Worm (Caenorhabditis elegans): ENCODE measurements around the gene T24H10.4.
A peak's percentile ranks its signal among the peaks of the same experiment; 100 is the strongest.

The T24H10.4 gene

DNA sequence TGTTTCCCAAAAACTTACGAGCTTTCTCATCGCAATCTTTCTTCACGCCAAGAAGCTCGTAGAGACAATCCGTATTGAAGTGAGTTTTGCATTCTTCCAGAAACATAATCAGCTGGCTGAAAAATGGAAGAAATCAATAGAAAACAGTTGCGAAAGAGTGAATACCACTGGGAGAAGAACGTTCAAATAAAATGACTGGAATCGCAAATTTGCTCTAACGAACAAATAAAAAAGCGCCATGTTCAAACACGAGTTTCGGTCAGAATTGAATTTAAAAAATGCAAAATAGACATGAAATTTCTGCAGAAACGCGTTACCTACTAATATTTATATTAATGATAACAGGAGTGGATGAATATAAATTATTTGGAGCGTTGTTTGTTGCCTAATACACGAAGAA lies 891 bp upstream of the T24H10.4 start, which contains the start of gene dnj-23:
dnj-23 (minus strand) TSS at position 158 of the 400 bp plus-strand sequence.
- TF ChIP-seq ama-1 (optimal IDR thresholded peaks at IDR 0.05) (no peak), mec-3 (tag; optimal IDR thresholded peaks at IDR 0.05; ENCODE audit: borderline replicate concordance) (no peak), ceh-31 (tag; optimal IDR thresholded peaks at IDR 0.05) (no peak), ref-2 (tag; optimal IDR thresholded peaks at IDR 0.05) (no peak), ceh-19 (GFP tag; optimal IDR thresholded peaks at IDR 0.05) (no peak), hlh-13 (GFP tag; optimal IDR thresholded peaks at IDR 0.05) (no peak)

DNA sequence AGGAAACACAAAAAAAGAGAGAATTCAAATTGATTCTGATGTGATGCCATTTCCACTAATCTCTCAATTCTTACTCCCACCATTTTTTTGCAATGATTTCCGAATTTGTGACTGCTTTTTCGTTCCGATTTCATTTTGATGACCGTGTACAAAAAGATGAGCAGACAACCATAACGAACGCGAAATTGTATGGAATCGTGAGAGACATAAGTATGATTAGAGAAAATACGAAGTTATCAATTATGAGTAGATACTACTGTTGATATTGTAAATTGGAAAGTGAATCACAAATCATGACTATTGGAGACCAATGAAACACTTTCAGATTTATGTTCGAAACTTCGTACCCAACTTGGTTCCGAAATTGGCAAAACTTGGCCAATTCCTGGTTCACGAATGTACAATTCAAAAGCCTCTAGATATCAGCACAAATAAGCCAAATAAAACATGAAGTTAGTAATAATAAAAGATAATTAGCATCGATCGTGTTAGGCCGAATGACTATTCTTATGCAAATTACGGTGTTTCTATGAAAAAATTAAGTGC lies 2.2 kb downstream of the T24H10.4 start:
- TF ChIP-seq C08G9.2 (tag; optimal IDR thresholded peaks at IDR 0.05), result no peak
- TF ChIP-seq gmeb-2 (tag; optimal IDR thresholded peaks at IDR 0.05), result no peak
- no peak for TF ChIP-seq ceh-18 (tag; optimal IDR thresholded peaks at IDR 0.05)
- no peak for TF ChIP-seq sdc-2 (tag; optimal IDR thresholded peaks at IDR 0.05)
- TF ChIP-seq madf-2 (tag; optimal IDR thresholded peaks at IDR 0.05), result no peak
- TF ChIP-seq hlh-6 (tag; optimal IDR thresholded peaks at IDR 0.05), result no peak
- TF ChIP-seq ahr-1 (tag; optimal IDR thresholded peaks at IDR 0.05), result no peak
- TF ChIP-seq ceh-19 (GFP tag; optimal IDR thresholded peaks at IDR 0.05), result no peak
- TF ChIP-seq lin-11 (tag; optimal IDR thresholded peaks at IDR 0.05), result no peak
- no peak for TF ChIP-seq fkh-6 (tag; optimal IDR thresholded peaks at IDR 0.05)
- TF ChIP-seq ceh-45 (GFP tag; IDR thresholded peaks at IDR 0.05), result no peak
- no peak for TF ChIP-seq pros-1 (tag; optimal IDR thresholded peaks at IDR 0.05)
- TF ChIP-seq fax-1 (tag; optimal IDR thresholded peaks at IDR 0.05), result no peak
- no peak for TF ChIP-seq dmd-4 (tag; optimal IDR thresholded peaks at IDR 0.05; ENCODE audit: borderline replicate concordance)

DNA sequence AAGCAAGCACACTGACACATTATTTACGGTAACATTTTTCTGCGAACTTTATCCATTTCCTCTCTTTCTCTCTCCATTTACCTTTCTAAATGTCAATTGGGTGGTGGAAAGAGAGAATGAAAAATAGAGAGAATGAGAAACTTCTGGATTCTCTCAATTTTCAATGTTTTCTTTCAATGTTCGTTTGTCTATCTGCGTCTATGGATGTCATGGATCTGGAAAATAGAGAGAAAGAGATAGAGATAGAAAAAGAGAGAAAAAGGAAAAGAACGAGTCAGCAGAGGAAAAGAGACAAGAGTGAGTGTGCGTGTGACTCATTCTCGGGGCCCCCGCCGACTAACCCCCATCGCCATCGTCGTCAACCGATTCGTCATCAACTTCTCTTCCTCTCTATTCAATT lies 3.5 kb downstream of the T24H10.4 start, which contains the start of gene jun-1:
jun-1 (plus strand) TSS at position 307 of the 400 bp plus-strand sequence.
- TF ChIP-seq K09A11.1 (tag; optimal IDR thresholded peaks at IDR 0.05; ENCODE audit: insufficient read depth) (peak; percentile 46), ahr-1 (tag; optimal IDR thresholded peaks at IDR 0.05) (no peak), hlh-30 (tag; optimal IDR thresholded peaks at IDR 0.05; ENCODE audit: insufficient read depth) (peak; percentile 61), gmeb-2 (tag; optimal IDR thresholded peaks at IDR 0.05) (no peak), ceh-14 (tag; optimal IDR thresholded peaks at IDR 0.05) (no peak), Y22D7AL.16 (tag; optimal IDR thresholded peaks at IDR 0.05) (no peak), eyg-1 (tag; optimal IDR thresholded peaks at IDR 0.05) (no peak), ets-4 (tag; optimal IDR thresholded peaks at IDR 0.05) (peak; percentile 65), ceh-24 (tag; optimal IDR thresholded peaks at IDR 0.05) (no peak), dmd-4 (tag; optimal IDR thresholded peaks at IDR 0.05; ENCODE audit: borderline replicate concordance) (no peak), ceh-34 (tag; optimal IDR thresholded peaks at IDR 0.05) (peak; percentile 19), K02D7.2 (tag; optimal IDR thresholded peaks at IDR 0.05) (no peak), pqm-1 (tag; optimal IDR thresholded peaks at IDR 0.05) (no peak), zip-5 (tag; optimal IDR thresholded peaks at IDR 0.05) (no peak), sox-4 (tag; optimal IDR thresholded peaks at IDR 0.05) (no peak), unc-55 (GFP tag; optimal IDR thresholded peaks at IDR 0.05) (peak; percentile 64), ceh-31 (tag; optimal IDR thresholded peaks at IDR 0.05) (peak; percentile 71), sox-2 (GFP tag; IDR thresholded peaks at IDR 0.05) (no peak), ceh-48 (tag; optimal IDR thresholded peaks at IDR 0.05) (no peak), fkh-10 (GFP tag; optimal IDR thresholded peaks at IDR 0.05) (no peak), npax-4 (tag; optimal IDR thresholded peaks at IDR 0.05) (no peak), ceh-22 (tag; optimal IDR thresholded peaks at IDR 0.05) (no peak), ztf-16 (tag; optimal IDR thresholded peaks at IDR 0.05) (no peak), ceh-9 (tag; optimal IDR thresholded peaks at IDR 0.05) (no peak), ceh-18 (tag; optimal IDR thresholded peaks at IDR 0.05) (peak; percentile 80), rnt-1 (tag; optimal IDR thresholded peaks at IDR 0.05) (peak; percentile 55), madf-2 (tag; optimal IDR thresholded peaks at IDR 0.05) (peak; percentile 18), ceh-2 (tag; optimal IDR thresholded peaks at IDR 0.05) (no peak), pros-1 (tag; optimal IDR thresholded peaks at IDR 0.05) (peak; percentile 44), ref-2 (tag; optimal IDR thresholded peaks at IDR 0.05) (peak; percentile 9), unc-42 (tag; optimal IDR thresholded peaks at IDR 0.05) (peak; percentile 57), sdc-2 (tag; optimal IDR thresholded peaks at IDR 0.05) (no peak), ceh-45 (GFP tag; IDR thresholded peaks at IDR 0.05) (no peak), fax-1 (tag; optimal IDR thresholded peaks at IDR 0.05) (no peak), lim-6 (tag; optimal IDR thresholded peaks at IDR 0.05) (no peak), C08G9.2 (tag; optimal IDR thresholded peaks at IDR 0.05) (no peak), nfya-1 (tag; optimal IDR thresholded peaks at IDR 0.05) (peak; percentile 75), elt-2 (tag; optimal IDR thresholded peaks at IDR 0.05) (no peak), ceh-19 (GFP tag; optimal IDR thresholded peaks at IDR 0.05) (no peak), hlh-6 (tag; optimal IDR thresholded peaks at IDR 0.05) (no peak), tbx-7 (tag; optimal IDR thresholded peaks at IDR 0.05) (no peak), dve-1 (tag; optimal IDR thresholded peaks at IDR 0.05) (peak; percentile 72)
